Worm (Caenorhabditis elegans) whole organism, mixed stage, embryonic: ENCODE data around the gene F11G11.15.
A peak's percentile ranks its signal among the peaks of the same experiment; 100 is the strongest.
"Not testable (repeated sequence)": the region's sequence is repeated elsewhere in the genome, so short reads cannot be mapped to it uniquely, and the experiment has no call there.

ENCODE experiments used
- bed-3 ChIP-seq: fragments of 200-800 bp; sonication (Bioruptor generic); optimal IDR thresholded peaks from 3 replicates; lab custom pipeline; 2018; ENCODE audit warnings: mild to moderate bottlenecking, missing genetic modification characterization, moderate library complexity, missing compliant biosample characterization
- blmp-1 ChIP-seq: fragments of 150-350 bp; optimal IDR thresholded peaks from 2 replicates; lab custom pipeline; 2014; ENCODE audit warnings: missing biosample characterization, missing genetic modification characterization
- ceh-39 ChIP-seq: fragments of 150-350 bp; optimal IDR thresholded peaks from 2 replicates; lab custom pipeline; 2014; ENCODE audit warnings: missing biosample characterization, missing genetic modification characterization
- ceh-83 ChIP-seq: fragments of 200-800 bp; sonication (Bioruptor generic); optimal IDR thresholded peaks from 2 replicates; lab custom pipeline; 2018; ENCODE audit warnings: mild to moderate bottlenecking, missing genetic modification characterization, missing compliant biosample characterization
- ces-1 ChIP-seq: fragments of 150-350 bp; optimal IDR thresholded peaks from 2 replicates; lab custom pipeline; 2014; ENCODE audit warnings: missing biosample characterization, missing genetic modification reagents, missing genetic modification characterization
- cnd-1 ChIP-seq: fragments of 200-800 bp; sonication (Bioruptor generic); optimal IDR thresholded peaks from 2 replicates; lab custom pipeline; 2018; ENCODE audit warnings: mild to moderate bottlenecking, missing genetic modification characterization, missing compliant biosample characterization
- elt-1 ChIP-seq: sonication (generic microtip); optimal IDR thresholded peaks from 2 replicates; lab custom pipeline; 2017; ENCODE audit warnings: missing genetic modification characterization, mild to moderate bottlenecking, missing compliant biosample characterization, antibody characterized with exemption, moderate library complexity, borderline replicate concordance; ENCODE audit not compliant: insufficient read depth
- flh-1 ChIP-seq: fragments of 200-800 bp; sonication (Bioruptor generic); optimal IDR thresholded peaks from 2 replicates; lab custom pipeline; 2018; ENCODE audit warnings: mild to moderate bottlenecking, missing genetic modification characterization, moderate library complexity, missing compliant biosample characterization
- ham-2 ChIP-seq: fragments of 200-800 bp; sonication (Bioruptor generic); optimal IDR thresholded peaks from 2 replicates; lab custom pipeline; 2018; ENCODE audit warnings: mild to moderate bottlenecking, missing genetic modification characterization, missing compliant biosample characterization
- hlh-1 ChIP-seq: fragments of 150-350 bp; optimal IDR thresholded peaks from 2 replicates; lab custom pipeline; 2014; ENCODE audit warnings: missing biosample characterization, missing genetic modification reagents, missing genetic modification characterization
- lin-13 ChIP-seq: fragments of 150-350 bp; optimal IDR thresholded peaks from 2 replicates; lab custom pipeline; 2014; ENCODE audit warnings: missing biosample characterization, missing genetic modification characterization
- lin-32 ChIP-seq: fragments of 200-800 bp; sonication (Bioruptor generic); optimal IDR thresholded peaks from 2 replicates; lab custom pipeline; 2018; ENCODE audit warnings: mild to moderate bottlenecking, missing genetic modification characterization, missing compliant biosample characterization
- lsy-2 ChIP-seq: fragments of 150-350 bp; optimal IDR thresholded peaks from 2 replicates; lab custom pipeline; 2014; ENCODE audit warnings: missing biosample characterization, missing genetic modification characterization
- mab-5 ChIP-seq: fragments of 150-350 bp; optimal IDR thresholded peaks from 2 replicates; lab custom pipeline; 2014; ENCODE audit warnings: missing biosample characterization, missing genetic modification characterization
- mep-1 ChIP-seq: fragments of 150-350 bp; optimal IDR thresholded peaks from 2 replicates; lab custom pipeline; 2017; ENCODE audit warnings: missing biosample characterization, missing genetic modification reagents, missing genetic modification characterization, inconsistent platforms
- mls-2 ChIP-seq: sonication (generic microtip); optimal IDR thresholded peaks from 2 replicates; lab custom pipeline; 2016; ENCODE audit warnings: mild to moderate bottlenecking, missing genetic modification characterization, moderate library complexity, missing compliant biosample characterization
- nhr-12 ChIP-seq: fragments of 150-350 bp; optimal IDR thresholded peaks from 2 replicates; lab custom pipeline; 2014; ENCODE audit warnings: missing biosample characterization, missing genetic modification characterization
- nhr-2 ChIP-seq: fragments of 150-350 bp; optimal IDR thresholded peaks from 2 replicates; lab custom pipeline; 2014; ENCODE audit warnings: missing biosample characterization, missing genetic modification characterization
- nhr-28 ChIP-seq: fragments of 150-350 bp; optimal IDR thresholded peaks from 2 replicates; lab custom pipeline; 2014; ENCODE audit warnings: missing biosample characterization, missing genetic modification characterization
- pha-4 ChIP-seq: fragments of 150-350 bp; optimal IDR thresholded peaks from 2 replicates; lab custom pipeline; 2018; ENCODE audit warnings: missing biosample characterization, missing genetic modification reagents, missing genetic modification characterization
- sptf-1 ChIP-seq: sonication (generic microtip); optimal IDR thresholded peaks from 2 replicates; lab custom pipeline; 2017; ENCODE audit warnings: mild to moderate bottlenecking, missing genetic modification characterization, moderate library complexity, missing compliant biosample characterization
- unc-120 ChIP-seq: sonication (generic microtip); optimal IDR thresholded peaks from 2 replicates; lab custom pipeline; 2017; ENCODE audit warnings: missing genetic modification characterization, missing compliant biosample characterization; ENCODE audit not compliant: poor library complexity, severe bottlenecking
- unc-39 ChIP-seq: fragments of 150-350 bp; optimal IDR thresholded peaks from 2 replicates; lab custom pipeline; 2014; ENCODE audit warnings: missing biosample characterization, missing genetic modification characterization
- unc-62 ChIP-seq: fragments of 150-350 bp; optimal IDR thresholded peaks from 2 replicates; lab custom pipeline; 2014; ENCODE audit warnings: missing biosample characterization, missing genetic modification reagents, missing genetic modification characterization
- zip-8 ChIP-seq: fragments of 150-350 bp; optimal IDR thresholded peaks from 2 replicates; lab custom pipeline; 2014; ENCODE audit warnings: missing biosample characterization, missing genetic modification characterization
- ztf-11 ChIP-seq: fragments of 150-350 bp; optimal IDR thresholded peaks from 2 replicates; lab custom pipeline; 2014; ENCODE audit warnings: missing biosample characterization, missing genetic modification characterization

Gene F11G11.15

ce11 chrII:4874335-4874861 lies at the start of gene F11G11.15:
Gene F11G11.15 (plus strand): TSS chrII:4874845.
- TF ChIP-seq elt-1 (tag; lab: Kevin White, UChicago) (no peak), unc-120 (tag; lab: Kevin White, UChicago) (no peak), ceh-83 (GFP tag; lab: Kevin White, UChicago) (no peak), hlh-1 (tag; lab: Kevin White, UChicago) (no peak), nhr-2 (tag; lab: Kevin White, UChicago) (no peak), mab-5 (tag; lab: Kevin White, UChicago) (no peak), nhr-12 (tag; lab: Kevin White, UChicago) (no peak), mep-1 (tag; lab: Kevin White, UChicago) (no peak), unc-39 (no peak), nhr-28 (tag; lab: Kevin White, UChicago) (no peak), cnd-1 (tag; lab: Kevin White, UChicago) (no peak), lin-32 (no peak), ham-2 (no peak), sptf-1 (tag; lab: Kevin White, UChicago) (no peak), zip-8 (no peak), mls-2 (tag; lab: Kevin White, UChicago) (no peak), lin-13 (tag; lab: Kevin White, UChicago) (no peak)

DNA sequence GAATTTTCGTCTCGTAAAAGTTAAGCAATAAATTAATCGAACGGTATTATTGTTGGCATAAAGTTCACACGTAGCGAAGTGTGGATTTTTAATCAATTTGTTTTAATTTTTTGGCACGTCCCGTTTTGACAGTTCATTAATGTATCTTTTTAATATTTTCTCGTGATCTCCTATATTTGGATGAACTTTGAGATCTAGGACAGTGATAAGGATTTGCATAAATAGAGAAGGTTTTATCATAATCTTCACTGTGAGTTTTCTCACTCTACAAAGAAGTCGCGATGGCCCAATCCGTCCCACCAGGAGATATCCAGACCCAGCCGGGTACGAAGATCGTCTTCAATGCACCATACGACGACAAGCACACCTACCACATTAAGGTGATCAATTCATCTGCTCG lies 49.5 kb upstream of the F11G11.15 start, which contains the start of the genes C33F10.8 and msp-40:
Gene C33F10.8, minus strand, starts transcription at position 101 of the 400 bp plus-strand sequence.
Gene msp-40, plus strand, starts transcription at position 282 of the 400 bp plus-strand sequence.
- TF ChIP-seq nhr-12 (tag; lab: Kevin White, UChicago); cnd-1 (tag; lab: Kevin White, UChicago); ham-2: not testable (repeated sequence)

DNA sequence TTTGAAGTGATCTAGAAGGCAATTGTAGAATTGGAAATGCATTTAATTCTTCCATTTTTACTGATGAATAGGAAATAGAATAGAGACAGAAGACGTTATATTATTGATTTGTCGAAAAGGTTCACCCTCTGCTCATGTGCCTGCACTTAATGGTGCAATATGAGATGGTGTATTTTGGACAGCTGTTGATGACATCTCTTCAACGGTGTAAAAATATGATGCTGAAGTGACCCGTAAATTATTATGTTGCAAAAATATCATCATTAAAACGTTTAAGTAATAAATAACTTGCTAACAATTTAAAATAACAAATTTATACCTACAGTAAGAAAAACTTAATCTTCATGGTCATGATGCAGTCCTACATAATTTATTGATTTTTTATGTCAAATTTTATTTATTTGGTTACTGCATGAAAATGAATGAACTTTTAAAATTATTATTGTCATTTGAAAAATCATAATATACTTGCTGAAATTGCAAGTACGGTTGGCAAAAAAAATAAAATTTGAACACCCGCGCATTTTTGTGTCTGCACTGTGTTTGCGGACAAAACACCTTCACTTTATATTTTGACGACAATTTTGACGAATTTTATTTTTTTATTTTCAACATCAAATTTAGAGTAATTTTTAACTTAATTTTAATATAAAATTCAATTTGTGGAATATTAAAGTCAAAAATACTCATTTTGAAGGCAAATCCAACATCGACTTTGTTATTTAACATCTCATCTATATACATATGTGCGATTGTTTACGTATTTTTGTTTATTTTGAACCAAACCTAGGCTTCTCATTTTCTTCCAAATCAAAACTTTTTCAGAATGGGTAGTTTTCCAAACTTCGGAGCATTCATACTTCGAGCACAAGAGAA lies 46.7 kb upstream of the F11G11.15 start, which contains the start of the genes fbxb-88 and tbck-1:
Gene fbxb-88, minus strand, starts transcription at position 151 of the 876 bp plus-strand sequence.
Gene tbck-1, plus strand, starts transcription at position 826 of the 876 bp plus-strand sequence.
- TF ChIP-seq unc-62 = peak; percentile 59
- TF ChIP-seq hlh-1 (tag; lab: Kevin White, UChicago) = peak; percentile 88
- TF ChIP-seq lsy-2 = peak; percentile 47
- peak; percentile 43 for TF ChIP-seq nhr-2 (tag; lab: Kevin White, UChicago)
- peak; percentile 52 for TF ChIP-seq cnd-1 (tag; lab: Kevin White, UChicago)
- TF ChIP-seq ceh-83 (GFP tag; lab: Kevin White, UChicago) = no peak
- TF ChIP-seq flh-1 (GFP tag; lab: Kevin White, UChicago) = no peak
- TF ChIP-seq ceh-39 = no peak
- TF ChIP-seq mep-1 (tag; lab: Kevin White, UChicago) = peak; percentile 30

- TF ChIP-seq sptf-1 (tag; lab: Kevin White, UChicago) (no peak), flh-1 (GFP tag; lab: Kevin White, UChicago) (no peak)
These were observed 39.9 kb upstream of the F11G11.15 start, which contains the start of the genes C33F10.11 and C33F10.1 for ce11 chrII:4834761-4835160. Gene C33F10.11 (minus strand): TSS chrII:4834861. Gene C33F10.1 (plus strand): TSS chrII:4835023.

- TF ChIP-seq ceh-39 (no peak), ham-2 (no peak), flh-1 (GFP tag; lab: Kevin White, UChicago) (no peak), mep-1 (tag; lab: Kevin White, UChicago) (no peak), sptf-1 (tag; lab: Kevin White, UChicago) (no peak), ces-1 (GFP tag; lab: Kevin White, UChicago) (no peak), mls-2 (tag; lab: Kevin White, UChicago) (no peak), ztf-11 (tag; lab: Kevin White, UChicago) (no peak), nhr-12 (tag; lab: Kevin White, UChicago) (no peak), lin-32 (no peak), blmp-1 (tag; lab: Kevin White, UChicago) (no peak), unc-62 (no peak), bed-3 (no peak), pha-4 (no peak), cnd-1 (tag; lab: Kevin White, UChicago) (no peak), lin-13 (tag; lab: Kevin White, UChicago) (no peak), hlh-1 (tag; lab: Kevin White, UChicago) (no peak)
These were observed 37.0 kb upstream of the F11G11.15 start, which contains the start of gene C33F10.12 for ce11 chrII:4837659-4838058. Gene C33F10.12 (minus strand): TSS chrII:4837759.
